Worm (Caenorhabditis elegans): ENCODE results near the gene Y71H2AM.29.

Gene Y71H2AM.29

ce11 chrIII:2816205-2816923 is 16.2 kb upstream of the Y71H2AM.29 start:
- TF ChIP-seq nhr-28 (tag; optimal IDR thresholded peaks at IDR 0.05): peak; percentile 13
- no peak for TF ChIP-seq T20F7.1 (GFP tag; optimal IDR thresholded peaks at IDR 0.05)
- TF ChIP-seq aha-1 (tag): peak; percentile 56
- no peak for TF ChIP-seq aly-2 (tag; optimal IDR thresholded peaks at IDR 0.05)
- peak; percentile 80 for TF ChIP-seq hlh-30 (tag; optimal IDR thresholded peaks at IDR 0.05; ENCODE audit: insufficient read depth)
- TF ChIP-seq hmg-1.1 (GFP tag; IDR thresholded peaks at IDR 0.05): 0 out of 2 replicates have a peak, but pooled peaks have one; percentile 14
- no peak for TF ChIP-seq ama-1 (optimal IDR thresholded peaks at IDR 0.05)
- peak in 1 of 2 experiments; percentile 41 for TF ChIP-seq lsy-2 (tag; optimal IDR thresholded peaks at IDR 0.05)
- no peak for TF ChIP-seq unc-39 (tag; optimal IDR thresholded peaks at IDR 0.05)
- no peak for TF ChIP-seq ctbp-1 (GFP tag; IDR thresholded peaks at IDR 0.05)
- no peak for TF ChIP-seq fos-1 (tag; optimal IDR thresholded peaks at IDR 0.05)
- no peak for TF ChIP-seq ceh-20 (GFP tag; IDR thresholded peaks at IDR 0.05)
- TF ChIP-seq unc-130 (GFP tag; optimal IDR thresholded peaks at IDR 0.05): no peak

- TF ChIP-seq rbr-2 (tag; optimal IDR thresholded peaks at IDR 0.05) (no peak), lin-1 (GFP tag; IDR thresholded peaks at IDR 0.05) (no peak), mdt-29 (GFP tag; IDR thresholded peaks at IDR 0.05) (no peak), aha-1 (tag) (peak; percentile 65), dve-1 (tag; optimal IDR thresholded peaks at IDR 0.05; ENCODE audit: insufficient read depth) (no peak), spr-1 (tag; optimal IDR thresholded peaks at IDR 0.05) (no peak)
Observed at ce11 chrIII:2817847-2818246, 14.7 kb upstream of the Y71H2AM.29 start.

- TF ChIP-seq lim-7 (GFP tag; IDR thresholded peaks at IDR 0.05) (no peak), nhr-10 (tag; optimal IDR thresholded peaks at IDR 0.05) (no peak), mxl-3 (GFP tag; optimal IDR thresholded peaks at IDR 0.05) (no peak), dpl-1 (GFP tag; optimal IDR thresholded peaks at IDR 0.05) (no peak), spr-1 (tag; optimal IDR thresholded peaks at IDR 0.05) (no peak), F37D6.2 (tag; optimal IDR thresholded peaks at IDR 0.05) (no peak), unc-62 (GFP tag; optimal IDR thresholded peaks at IDR 0.05 in 1 of 2) (no peak), unc-62 (tag; optimal IDR thresholded peaks at IDR 0.05) (no peak), daf-8 (GFP tag; IDR thresholded peaks at IDR 0.05) (no peak), gei-8 (GFP tag; optimal IDR thresholded peaks at IDR 0.05) (no peak), D1046.2 (GFP tag; IDR thresholded peaks at IDR 0.05) (no peak), php-3 (GFP tag; IDR thresholded peaks at IDR 0.05) (no peak), F26F4.8 (GFP tag; conservative IDR thresholded peaks at IDR 0.05) (no peak), fos-1 (tag; optimal IDR thresholded peaks at IDR 0.05) (no peak), pqm-1 (tag; optimal IDR thresholded peaks at IDR 0.05) (no peak), dmd-8 (GFP tag; IDR thresholded peaks at IDR 0.05) (no peak), sdz-12 (GFP tag; optimal IDR thresholded peaks at IDR 0.05) (no peak), F10B5.3 (tag; optimal IDR thresholded peaks at IDR 0.05) (no peak)
Observed at ce11 chrIII:2818980-2819379, 13.6 kb upstream of the Y71H2AM.29 start, which contains the start of gene pipp-4P. TSS of gene pipp-4P (plus strand) at chrIII:2819280.

ce11 chrIII:2826770-2827169 is 5.8 kb upstream of the Y71H2AM.29 start, which contains the start of gene Y71H2AM.1:
TSS of gene Y71H2AM.1 (plus strand) at chrIII:2827070.
- peak; percentile 29 for TF ChIP-seq aha-1 (tag)
- no peak for TF ChIP-seq nhr-76 (tag; optimal IDR thresholded peaks at IDR 0.05)

- TF ChIP-seq nhr-10 (tag; optimal IDR thresholded peaks at IDR 0.05): no peak
- TF ChIP-seq ctbp-1 (GFP tag; IDR thresholded peaks at IDR 0.05): no peak
- no peak for TF ChIP-seq nhr-111 (GFP tag; optimal IDR thresholded peaks at IDR 0.05)
- TF ChIP-seq T20F7.1 (GFP tag; optimal IDR thresholded peaks at IDR 0.05): no peak
- no peak for TF ChIP-seq snpc-1.2 (GFP tag; IDR thresholded peaks at IDR 0.05)
- TF ChIP-seq cey-2 (tag; optimal IDR thresholded peaks at IDR 0.05; ENCODE audit: borderline replicate concordance, insufficient read depth): no peak
- TF ChIP-seq dmd-8 (GFP tag; IDR thresholded peaks at IDR 0.05): no peak
- no peak for TF ChIP-seq F37D6.2 (tag; optimal IDR thresholded peaks at IDR 0.05)
- no peak for TF ChIP-seq fos-1 (tag; optimal IDR thresholded peaks at IDR 0.05)
- no peak for TF ChIP-seq skn-1 (tag; optimal IDR thresholded peaks at IDR 0.05)
- no peak for TF ChIP-seq nhr-42 (GFP tag; IDR thresholded peaks at IDR 0.05)
- no peak for TF ChIP-seq saeg-2 (GFP tag; IDR thresholded peaks at IDR 0.05)
Observed at ce11 chrIII:2834363-2834762, 1.8 kb downstream of the Y71H2AM.29 start, which contains the start of gene txdc-17. TSS of gene txdc-17 (plus strand) at chrIII:2834663.

Data from whole organism, L4 larva.